Fruit fly (Drosophila melanogaster) whole organism, embryonic: Measurements from ENCODE around the gene CG7912.

Experiments used
- Atf-2 ChIP-seq: fragments of 200-800 bp; sonication (Bioruptor generic); optimal IDR thresholded peaks from 2 replicates; lab custom pipeline; 2016; ENCODE audit warnings: missing biosample characterization, missing genetic modification characterization
- B-H2 ChIP-seq: fragments of 200-800 bp; sonication (Bioruptor generic); optimal IDR thresholded peaks from 2 replicates; lab custom pipeline; 2018; ENCODE audit warnings: missing biosample characterization, mild to moderate bottlenecking, missing genetic modification characterization
- CG10209 ChIP-seq: fragments of 200-800 bp; sonication (Bioruptor generic); optimal IDR thresholded peaks from 3 replicates; lab custom pipeline; 2017; ENCODE audit warnings: missing biosample characterization, mild to moderate bottlenecking, missing genetic modification characterization, missing genetic modification reagents
- CG11247 ChIP-seq: fragments of 200-800 bp; sonication (Bioruptor generic); IDR thresholded peaks from 2 replicates; pipeline ENCODE4 v1.3.6; 2022; ENCODE audit warnings: missing biosample characterization, missing genetic modification characterization
- CG13424 ChIP-seq: fragments of 200-800 bp; sonication (Bioruptor generic); optimal IDR thresholded peaks from 2 replicates; lab custom pipeline; 2019; ENCODE audit warnings: missing biosample characterization, mild to moderate bottlenecking, missing genetic modification characterization, moderate library complexity
- CG13775 ChIP-seq: fragments of 200-800 bp; sonication (Bioruptor generic); optimal IDR thresholded peaks from 3 replicates; lab custom pipeline; 2017; ENCODE audit warnings: missing biosample characterization, mild to moderate bottlenecking, missing genetic modification characterization
- CG14710 ChIP-seq: fragments of 200-800 bp; sonication (Bioruptor generic); optimal IDR thresholded peaks from 3 replicates; lab custom pipeline; 2019; ENCODE audit warnings: missing biosample characterization, mild to moderate bottlenecking, missing genetic modification characterization, moderate library complexity
- CG14860 ChIP-seq: fragments of 200-800 bp; sonication (Bioruptor generic); IDR thresholded peaks from 3 replicates; pipeline ENCODE4 v1.3.6; 2022; ENCODE audit warnings: missing biosample characterization, missing genetic modification characterization; ENCODE audit not compliant: partially characterized antibody
- CG1529 ChIP-seq: fragments of 200-800 bp; sonication (Bioruptor generic); optimal IDR thresholded peaks from 3 replicates; lab custom pipeline; 2018; ENCODE audit warnings: missing biosample characterization, missing genetic modification characterization
- CG17912 ChIP-seq: fragments of 200-800 bp; sonication (Bioruptor generic); optimal IDR thresholded peaks from 2 replicates; lab custom pipeline; 2018; ENCODE audit warnings: missing biosample characterization, mild to moderate bottlenecking, missing genetic modification characterization
- CG1792 ChIP-seq: fragments of 200-800 bp; sonication (Bioruptor generic); optimal IDR thresholded peaks from 2 replicates; lab custom pipeline; 2016; ENCODE audit warnings: missing biosample characterization, missing genetic modification characterization
- CG18011 ChIP-seq: fragments of 200-800 bp; sonication (Bioruptor generic); optimal IDR thresholded peaks from 2 replicates; lab custom pipeline; 2017; ENCODE audit warnings: missing biosample characterization, missing genetic modification characterization, mild to moderate bottlenecking, moderate library complexity, missing genotype
- CG1832 ChIP-seq: fragments of 200-800 bp; sonication (Bioruptor generic); optimal IDR thresholded peaks from 2 replicates; lab custom pipeline; 2017; ENCODE audit warnings: missing biosample characterization, mild to moderate bottlenecking, missing genetic modification characterization, inconsistent platforms
- CG2712 ChIP-seq: fragments of 200-800 bp; optimal IDR thresholded peaks from 3 replicates; lab custom pipeline; 2019; ENCODE audit warnings: missing biosample characterization, mild to moderate bottlenecking, missing genetic modification characterization, moderate library complexity
- CG31224 ChIP-seq: fragments of 200-800 bp; sonication (Bioruptor generic); IDR thresholded peaks from 2 replicates; pipeline ENCODE4 v1.3.6; 2022; ENCODE audit warnings: missing biosample characterization, missing genetic modification characterization
- CG31365 ChIP-seq: fragments of 200-800 bp; sonication (Bioruptor generic); optimal IDR thresholded peaks from 2 replicates; lab custom pipeline; 2018; ENCODE audit warnings: missing biosample characterization, mild to moderate bottlenecking, missing genetic modification characterization
- CG43689 ChIP-seq: fragments of 200-800 bp; sonication (Bioruptor generic); IDR thresholded peaks from 2 replicates; pipeline ENCODE4 v1.3.6; 2022; ENCODE audit warnings: missing biosample characterization, missing genetic modification characterization
- CG4854 ChIP-seq: fragments of 200-800 bp; sonication (Bioruptor generic); optimal IDR thresholded peaks from 2 replicates; lab custom pipeline; 2016; ENCODE audit warnings: missing biosample characterization, missing genetic modification characterization, inconsistent platforms
- CG7987 ChIP-seq: fragments of 200-800 bp; sonication (Bioruptor generic); optimal IDR thresholded peaks from 2 replicates; lab custom pipeline; 2018; ENCODE audit warnings: missing biosample characterization, mild to moderate bottlenecking, missing genetic modification characterization, moderate library complexity
- CTCF ChIP-seq: fragments of 200-800 bp; sonication (Bioruptor generic); optimal IDR thresholded peaks from 2 replicates; lab custom pipeline; 2017; ENCODE audit warnings: missing biosample characterization, mild to moderate bottlenecking, missing genetic modification characterization, moderate library complexity
- D19B ChIP-seq: fragments of 200-800 bp; sonication (Bioruptor generic); optimal IDR thresholded peaks from 2 replicates; lab custom pipeline; 2017; ENCODE audit warnings: missing biosample characterization, mild to moderate bottlenecking, missing genetic modification characterization
- HLH4C ChIP-seq: fragments of 200-800 bp; sonication (Bioruptor generic); IDR thresholded peaks from 3 replicates; pipeline ENCODE4 v1.3.6; 2022; ENCODE audit warnings: missing biosample characterization, missing genetic modification characterization; ENCODE audit not compliant: partially characterized antibody
- Hey ChIP-seq: fragments of 200-800 bp; sonication (Bioruptor generic); optimal IDR thresholded peaks from 3 replicates; lab custom pipeline; 2018; ENCODE audit warnings: missing biosample characterization, mild to moderate bottlenecking, missing genetic modification characterization
- Lpt ChIP-seq: fragments of >200 bp; optimal IDR thresholded peaks from 2 replicates; lab custom pipeline; 2018; ENCODE audit warnings: missing biosample characterization, missing genetic modification characterization
- MTF-1 ChIP-seq: fragments of 200-800 bp; sonication (Bioruptor generic); optimal IDR thresholded peaks from 2 replicates; lab custom pipeline; 2018; ENCODE audit warnings: missing biosample characterization, mild to moderate bottlenecking, missing genetic modification characterization, borderline replicate concordance
- Optix ChIP-seq: fragments of 200-800 bp; sonication (Bioruptor generic); IDR thresholded peaks from 3 replicates; pipeline ENCODE4 v1.3.6; 2022; ENCODE audit warnings: missing biosample characterization, missing genetic modification characterization
- Pdp1 ChIP-seq, 2 experiments: fragments of 200-800 bp; sonication (Bioruptor generic); optimal IDR thresholded peaks; 3 replicates each; lab custom pipeline; 2016; ENCODE audit warnings: missing biosample characterization in 2 of 2, missing genetic modification characterization in 2 of 2, mild to moderate bottlenecking in 1 of 2, moderate library complexity in 1 of 2
- Scr ChIP-seq: fragments of 200-800 bp; sonication (Bioruptor generic); IDR thresholded peaks from 2 replicates; pipeline ENCODE4 v1.3.6; 2022; ENCODE audit warnings: missing biosample characterization, missing genetic modification characterization; ENCODE audit not compliant: partially characterized antibody
- Sry-δ ChIP-seq: fragments of 200-800 bp; sonication (Bioruptor generic); optimal IDR thresholded peaks from 2 replicates; lab custom pipeline; 2016; ENCODE audit warnings: missing biosample characterization, missing genetic modification characterization
- Usf ChIP-seq: fragments of 200-800 bp; sonication (Bioruptor generic); optimal IDR thresholded peaks from 2 replicates; lab custom pipeline; 2017; ENCODE audit warnings: missing genotype, missing biosample characterization, missing genetic modification characterization
- abd-A ChIP-seq: fragments of 200-800 bp; sonication (Bioruptor generic); optimal IDR thresholded peaks from 3 replicates; lab custom pipeline; 2019; ENCODE audit warnings: missing biosample characterization, mild to moderate bottlenecking, missing genetic modification characterization, moderate library complexity
- az2 ChIP-seq: fragments of 200-800 bp; sonication (Bioruptor generic); optimal IDR thresholded peaks from 3 replicates; lab custom pipeline; 2016; ENCODE audit warnings: missing biosample characterization, missing genetic modification characterization
- bab2 ChIP-seq: fragments of 200-800 bp; sonication (Bioruptor generic); optimal IDR thresholded peaks from 2 replicates; lab custom pipeline; 2016; ENCODE audit warnings: missing biosample characterization, missing genetic modification characterization
- br ChIP-seq: fragments of >200 bp; optimal IDR thresholded peaks from 2 replicates; lab custom pipeline; 2017
- cato ChIP-seq: fragments of 200-800 bp; sonication (Bioruptor generic); optimal IDR thresholded peaks from 2 replicates; lab custom pipeline; 2016; ENCODE audit warnings: missing biosample characterization, missing genetic modification characterization, borderline replicate concordance
- eve ChIP-seq, 2 experiments: fragments of >200 bp; optimal IDR thresholded peaks; 2 replicates each; lab custom pipeline; 2017; ENCODE audit warnings: missing biosample characterization in 2 of 2, missing genetic modification characterization in 2 of 2
- exex ChIP-seq: fragments of 200-800 bp; sonication (Bioruptor generic); optimal IDR thresholded peaks from 4 replicates; lab custom pipeline; 2018; ENCODE audit warnings: missing biosample characterization, mild to moderate bottlenecking, missing genetic modification characterization, moderate library complexity
- fd102C ChIP-seq: fragments of 200-800 bp; sonication (Bioruptor generic); optimal IDR thresholded peaks from 2 replicates; lab custom pipeline; 2018; ENCODE audit warnings: missing biosample characterization, mild to moderate bottlenecking, missing genetic modification characterization, moderate library complexity
- fd3F ChIP-seq: fragments of 200-800 bp; sonication (Bioruptor generic); optimal IDR thresholded peaks from 2 replicates; lab custom pipeline; 2018; ENCODE audit warnings: missing biosample characterization, mild to moderate bottlenecking, missing genetic modification characterization, moderate library complexity
- gce ChIP-seq: fragments of 200-800 bp; sonication (Bioruptor generic); IDR thresholded peaks from 3 replicates; pipeline ENCODE4 v1.3.6; 2022; ENCODE audit warnings: missing biosample characterization, missing genetic modification characterization
- grn ChIP-seq: fragments of 200-800 bp; sonication (Bioruptor generic); optimal IDR thresholded peaks from 3 replicates; lab custom pipeline; 2017; ENCODE audit warnings: missing biosample characterization, missing genetic modification characterization
- lov ChIP-seq, 2 experiments: fragments of 200-800 bp in 1 of 2; fragments of >200 bp in 1 of 2; sonication (Bioruptor generic) in 1 of 2; IDR thresholded peaks in 1 of 2; optimal IDR thresholded peaks in 1 of 2; 2 replicates in 1 of 2; 3 replicates in 1 of 2; pipeline versions ENCODE4 v1.3.6 to Lab custom; 2017 to 2022; ENCODE audit warnings: missing biosample characterization in 1 of 2, missing genetic modification characterization in 1 of 2
- pho ChIP-seq: fragments of 200-800 bp; sonication (Bioruptor generic); optimal IDR thresholded peaks from 2 replicates; lab custom pipeline; 2016; ENCODE audit warnings: missing biosample characterization, missing genetic modification characterization
- phol ChIP-seq: fragments of 200-800 bp; sonication (Bioruptor generic); optimal IDR thresholded peaks from 3 replicates; lab custom pipeline; 2018; ENCODE audit warnings: missing biosample characterization, mild to moderate bottlenecking, missing genetic modification characterization, moderate library complexity
- pnt ChIP-seq: fragments of 200-800 bp; sonication (Bioruptor generic); optimal IDR thresholded peaks from 3 replicates; lab custom pipeline; 2016; ENCODE audit warnings: missing biosample characterization, missing genetic modification characterization
- pzg ChIP-seq: fragments of 200-800 bp; sonication (Bioruptor generic); optimal IDR thresholded peaks from 3 replicates; lab custom pipeline; 2018; ENCODE audit warnings: missing biosample characterization, mild to moderate bottlenecking, missing genetic modification characterization, moderate library complexity
- repo ChIP-seq: fragments of 200-800 bp; sonication (Bioruptor generic); optimal IDR thresholded peaks from 2 replicates; lab custom pipeline; 2016; ENCODE audit warnings: missing biosample characterization, missing genetic modification characterization
- sd ChIP-seq: fragments of 200-800 bp; sonication (Bioruptor generic); optimal IDR thresholded peaks from 3 replicates; lab custom pipeline; 2018; ENCODE audit warnings: missing biosample characterization, mild to moderate bottlenecking, missing genetic modification characterization, moderate library complexity
- sob ChIP-seq: fragments of 200-800 bp; sonication (Bioruptor generic); IDR thresholded peaks from 2 replicates; pipeline ENCODE4 v1.3.6; 2022; ENCODE audit warnings: missing biosample characterization, missing genetic modification characterization
- tgo ChIP-seq: fragments of 200-800 bp; sonication (Bioruptor generic); IDR thresholded peaks from 3 replicates; pipeline ENCODE4 v1.3.6; 2022; ENCODE audit warnings: missing biosample characterization, missing genetic modification characterization
- trh ChIP-seq: fragments of 200-800 bp; sonication (Bioruptor generic); optimal IDR thresholded peaks from 2 replicates; lab custom pipeline; 2016; ENCODE audit warnings: missing biosample characterization, missing genetic modification characterization
- yki ChIP-seq: fragments of >200 bp; optimal IDR thresholded peaks from 3 replicates; lab custom pipeline; 2018

The CG7912 gene

dm6 chr3R:29978595-29978994 lies 30.4 kb downstream of the CG7912 start (continued):
- TF ChIP-seq CG14710 (no peak), sd (tag; lab: Kevin White, UChicago) (no peak), bab2 (GFP tag; lab: Kevin White, UChicago) (no peak), Scr (GFP tag; lab: Robert Waterston, UW) (no peak), CG4854 (no peak), D19B (no peak), CG43689 (GFP tag; lab: Robert Waterston, UW) (no peak), CG14860 (GFP tag; lab: Robert Waterston, UW) (no peak), B-H2 (GFP tag; lab: Kevin White, UChicago) (no peak), yki (lab: Kevin White, UChicago) (no peak), CG31224 (GFP tag; lab: Robert Waterston, UW) (no peak), az2 (no peak), fd3F (GFP tag; lab: Kevin White, UChicago) (no peak), pnt (GFP tag; lab: Kevin White, UChicago) (no peak), CG11247 (GFP tag; lab: Robert Waterston, UW) (no peak), Sry-δ (no peak), gce (GFP tag; lab: Robert Waterston, UW) (peak; percentile 45; the same call in 1 of the 3 replicates), CG1529 (GFP tag; lab: Kevin White, UChicago) (no peak), Lpt (GFP tag; lab: Kevin White, UChicago) (no peak), CG1832 (no peak), CG13424 (tag; lab: Kevin White, UChicago) (peak; percentile 26), trh (no peak), pzg (GFP tag; lab: Kevin White, UChicago) (no peak), lov (optimal IDR thresholded peaks at IDR 0.05; lab: Kevin White, UChicago) (no peak), lov (GFP tag; IDR thresholded peaks at IDR 0.05; lab: Robert Waterston, UW) (no peak), tgo (GFP tag; lab: Robert Waterston, UW) (peak; percentile 45; the same call in 1 of the 3 replicates), CG31365 (tag; lab: Kevin White, UChicago) (no peak), Optix (no peak), CG2712 (tag; lab: Kevin White, UChicago) (peak; percentile 5), CG13775 (GFP tag; lab: Kevin White, UChicago) (no peak), phol (tag; lab: Kevin White, UChicago) (peak; percentile 12), abd-A (tag; lab: Kevin White, UChicago) (no peak), Usf (GFP tag; lab: Kevin White, UChicago) (no peak), exex (tag; lab: Kevin White, UChicago) (no peak), repo (GFP tag; lab: Kevin White, UChicago) (no peak), CG7987 (GFP tag; lab: Kevin White, UChicago) (no peak), CTCF (no peak), CG1792 (GFP tag; lab: Kevin White, UChicago) (no peak), CG17912 (GFP tag; lab: Kevin White, UChicago) (no peak), sob (GFP tag; lab: Robert Waterston, UW) (no peak), eve (GFP tag; optimal IDR thresholded peaks at IDR 0.05; lab: Kevin White, UChicago) (no peak), MTF-1 (GFP tag; lab: Kevin White, UChicago) (no peak), grn (GFP tag; lab: Kevin White, UChicago) (no peak), Pdp1 (GFP tag; optimal IDR thresholded peaks at IDR 0.05; lab: Kevin White, UChicago) (no peak), CG10209 (no peak), Atf-2 (GFP tag; lab: Kevin White, UChicago) (no peak), CG18011 (GFP tag; lab: Kevin White, UChicago) (no peak), fd102C (GFP tag; lab: Kevin White, UChicago) (no peak), br (lab: Kevin White, UChicago) (no peak), HLH4C (GFP tag; lab: Robert Waterston, UW) (no peak), cato (GFP tag; lab: Kevin White, UChicago) (no peak), Hey (tag; lab: Kevin White, UChicago) (no peak), pho (GFP tag; lab: Kevin White, UChicago) (no peak)
